Fruit fly (Drosophila melanogaster) whole organism: ENCODE measurements around the gene CG32228.

Experiments used
- CG8478 ChIP-seq: fragments of >200 bp; optimal IDR thresholded peaks from 2 replicates; lab custom pipeline; 2018; ENCODE audit warnings: inconsistent platforms
- EcR ChIP-seq, 2 experiments: fragments of >200 bp; optimal IDR thresholded peaks; 2 replicates each; lab custom pipeline; 2017; ENCODE audit warnings: missing biosample characterization in 2 of 2, missing genetic modification characterization in 2 of 2, missing genetic modification reagents in 2 of 2
- pan ChIP-seq: fragments of >200 bp; optimal IDR thresholded peaks from 2 replicates; lab custom pipeline; 2017
- psq ChIP-seq: fragments of >200 bp; optimal IDR thresholded peaks from 2 replicates; lab custom pipeline; 2017
- usp ChIP-seq: fragments of >200 bp; optimal IDR thresholded peaks from 2 replicates; lab custom pipeline; 2017; ENCODE audit warnings: missing biosample characterization, missing genetic modification characterization, mixed read lengths

dm6 chr3L:20265514-20265913 is at the start of gene CG32228:
- TF ChIP-seq psq (lab: Kevin White, UChicago) = no peak
- TF ChIP-seq usp = no peak
- no peak for TF ChIP-seq pan (lab: Kevin White, UChicago)
- no peak for TF ChIP-seq CG8478
- TF ChIP-seq EcR (GFP tag; optimal IDR thresholded peaks at IDR 0.05; lab: Kevin White, UChicago) = no peak
